Fruit fly (Drosophila melanogaster): ENCODE measurements around the gene CG42813.

CG42813 gene

dm6 chr3R:27244742-27245400 lies 16.5 kb upstream of the CG42813 start, which contains the start of gene CG18766 (continued):
- no peak for TF ChIP-seq Hey (tag; optimal IDR thresholded peaks at IDR 0.05)
- no peak for TF ChIP-seq pfk (GFP tag; optimal IDR thresholded peaks at IDR 0.05)
- TF ChIP-seq zen2 (GFP tag; IDR thresholded peaks at IDR 0.05; ENCODE audit: partially characterized antibody), result no peak
- TF ChIP-seq tgo (GFP tag; IDR thresholded peaks at IDR 0.05), result no peak
- TF ChIP-seq CG2129 (GFP tag; IDR thresholded peaks at IDR 0.05; ENCODE audit: partially characterized antibody), result no peak
- peak; percentile 52 for TF ChIP-seq nmo (GFP tag; optimal IDR thresholded peaks at IDR 0.05)
- no peak for TF ChIP-seq CG7271 (tag; optimal IDR thresholded peaks at IDR 0.05)
- TF ChIP-seq rib (GFP tag; IDR thresholded peaks at IDR 0.05), result no peak
- no peak for TF ChIP-seq gcm (GFP tag; optimal IDR thresholded peaks at IDR 0.05)
- no peak for TF ChIP-seq Mrtf (GFP tag; IDR thresholded peaks at IDR 0.05)
- no peak for TF ChIP-seq B-H1 (GFP tag; IDR thresholded peaks at IDR 0.05)
- no peak for TF ChIP-seq CG8388 (GFP tag; optimal IDR thresholded peaks at IDR 0.05)
- no peak for TF ChIP-seq CG31224 (GFP tag; IDR thresholded peaks at IDR 0.05)
- peak; percentile 6 for TF ChIP-seq CG7987 (GFP tag; optimal IDR thresholded peaks at IDR 0.05)
- TF ChIP-seq bigmax (GFP tag; optimal IDR thresholded peaks at IDR 0.05), result no peak
- no peak for TF ChIP-seq CG33557 (GFP tag; optimal IDR thresholded peaks at IDR 0.05)
- peak; percentile 40 for TF ChIP-seq phol (tag; optimal IDR thresholded peaks at IDR 0.05)
- no peak for TF ChIP-seq fd102C (GFP tag; optimal IDR thresholded peaks at IDR 0.05)
- TF ChIP-seq dan (GFP tag; IDR thresholded peaks at IDR 0.05), result no peak
- TF ChIP-seq CkIIα-i1 (GFP tag; IDR thresholded peaks at IDR 0.05), result no peak
- TF ChIP-seq CG3065 (GFP tag; optimal IDR thresholded peaks at IDR 0.05), result no peak
- no peak for TF ChIP-seq CG15011 (GFP tag; optimal IDR thresholded peaks at IDR 0.05)
- peak; percentile 39 for TF ChIP-seq lilli (GFP tag; optimal IDR thresholded peaks at IDR 0.05)
- peak; percentile 26 for TF ChIP-seq ab (GFP tag; optimal IDR thresholded peaks at IDR 0.05)
- TF ChIP-seq CG16863 (GFP tag; optimal IDR thresholded peaks at IDR 0.05), result no peak
- no peak for TF ChIP-seq chif (GFP tag; optimal IDR thresholded peaks at IDR 0.05)
- TF ChIP-seq en (GFP tag; optimal IDR thresholded peaks at IDR 0.05), result no peak
- TF ChIP-seq sens (GFP tag), result peak; percentile 57
- TF ChIP-seq Fer2 (tag; optimal IDR thresholded peaks at IDR 0.05), result no peak
- no peak for TF ChIP-seq CG13296 (GFP tag; optimal IDR thresholded peaks at IDR 0.05)
- TF ChIP-seq aop (GFP tag; IDR thresholded peaks at IDR 0.05), result 0 out of 2 replicates have a peak, but pooled peaks have one; percentile 54
- TF ChIP-seq Ssrp (tag; optimal IDR thresholded peaks at IDR 0.05), result no peak
- no peak for TF ChIP-seq btn (GFP tag; optimal IDR thresholded peaks at IDR 0.05)
- TF ChIP-seq wdn (GFP tag; IDR thresholded peaks at IDR 0.05), result no peak
- TF ChIP-seq Hr39 (optimal IDR thresholded peaks at IDR 0.05), result no peak
- peak; percentile 58 for TF ChIP-seq D19A (tag; optimal IDR thresholded peaks at IDR 0.05)
- TF ChIP-seq CG4707 (GFP tag; optimal IDR thresholded peaks at IDR 0.05), result no peak
- no peak for TF ChIP-seq CG33213 (GFP tag; optimal IDR thresholded peaks at IDR 0.05)
- TF ChIP-seq Hsf (GFP tag; optimal IDR thresholded peaks at IDR 0.05), result peak; percentile 27
- peak; percentile 4 for TF ChIP-seq CG18599 (GFP tag; optimal IDR thresholded peaks at IDR 0.05)
- TF ChIP-seq CG3838 (GFP tag; optimal IDR thresholded peaks at IDR 0.05), result no peak
- TF ChIP-seq CG12769 (tag; optimal IDR thresholded peaks at IDR 0.05), result no peak
- 0 out of 2 replicates have a peak, but pooled peaks have one; percentile 24 for TF ChIP-seq Awh (GFP tag; IDR thresholded peaks at IDR 0.05)
- TF ChIP-seq psq (GFP tag; optimal IDR thresholded peaks at IDR 0.05), result no peak
- TF ChIP-seq nau (GFP tag; optimal IDR thresholded peaks at IDR 0.05), result no peak
- TF ChIP-seq Rx (GFP tag; IDR thresholded peaks at IDR 0.05), result no peak
- peak; percentile 72 for TF ChIP-seq MESR4 (GFP tag; optimal IDR thresholded peaks at IDR 0.05)
- peak; percentile 12 for TF ChIP-seq CG15269 (tag; optimal IDR thresholded peaks at IDR 0.05)
- TF ChIP-seq CG1832 (GFP tag; optimal IDR thresholded peaks at IDR 0.05), result peak; percentile 98
- TF ChIP-seq lbe (GFP tag; optimal IDR thresholded peaks at IDR 0.05), result no peak
- TF ChIP-seq Atf6 (GFP tag; IDR thresholded peaks at IDR 0.05), result peak; percentile 27; the same call in 1 of the 2 replicates
